Fruit fly (Drosophila melanogaster): ENCODE measurements around the gene CG31789.
A peak's percentile ranks its signal among the peaks of the same experiment; 100 is the strongest.

The CG31789 gene

DNA sequence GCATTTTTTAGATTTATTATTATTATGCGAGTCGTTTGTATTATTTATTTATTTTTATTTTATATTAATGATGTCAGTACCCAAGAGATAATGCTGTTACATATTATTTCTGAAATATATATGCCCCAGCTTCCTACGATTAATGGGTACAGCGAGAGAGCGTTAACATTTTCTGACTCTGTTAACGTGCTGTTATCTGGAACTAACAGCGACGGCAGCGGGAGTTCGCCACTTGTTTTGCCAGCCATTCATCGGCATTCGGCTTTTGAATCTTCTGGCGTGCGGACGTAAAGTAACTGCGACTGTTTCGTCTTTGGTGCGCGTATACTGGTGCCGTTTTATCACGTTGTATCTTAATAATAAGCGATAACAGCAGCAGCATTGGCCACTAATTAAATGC is 11.3 kb downstream of the CG31789 start, which contains the start of gene MESR3 (continued):
- peak; percentile 34 for TF ChIP-seq CG10209 (GFP tag; optimal IDR thresholded peaks at IDR 0.05)
- no peak for TF ChIP-seq eyg (GFP tag; optimal IDR thresholded peaks at IDR 0.05)
- no peak for TF ChIP-seq CG16863 (GFP tag; optimal IDR thresholded peaks at IDR 0.05)
- no peak for TF ChIP-seq Dip2 (GFP tag; IDR thresholded peaks at IDR 0.05)
- TF ChIP-seq stc (GFP tag; IDR thresholded peaks at IDR 0.05) = peak; percentile 82; the same call in 1 of the 2 replicates
- TF ChIP-seq CG30020 (tag; optimal IDR thresholded peaks at IDR 0.05) = peak; percentile 8
- peak; percentile 55 for TF ChIP-seq lilli (GFP tag; optimal IDR thresholded peaks at IDR 0.05)
- no peak for TF ChIP-seq CG7372 (GFP tag; IDR thresholded peaks at IDR 0.05)
- TF ChIP-seq pnt (GFP tag; optimal IDR thresholded peaks at IDR 0.05) = no peak
- no peak for TF ChIP-seq cad (GFP tag; optimal IDR thresholded peaks at IDR 0.05)
- TF ChIP-seq CG18619 (GFP tag; optimal IDR thresholded peaks at IDR 0.05) = peak; percentile 70
- TF ChIP-seq CG17359 (tag; optimal IDR thresholded peaks at IDR 0.05) = peak; percentile 88
- TF ChIP-seq yki (optimal IDR thresholded peaks at IDR 0.05) = no peak
- no peak for TF ChIP-seq vfl (GFP tag; optimal IDR thresholded peaks at IDR 0.05)
- TF ChIP-seq CG17829 (tag; optimal IDR thresholded peaks at IDR 0.05) = peak; percentile 89
- no peak for TF ChIP-seq CG12155 (GFP tag; optimal IDR thresholded peaks at IDR 0.05)
- peak; percentile 77 for TF ChIP-seq ranshi (GFP tag; IDR thresholded peaks at IDR 0.05)
- peak; percentile 39 for TF ChIP-seq CG8359 (GFP tag; optimal IDR thresholded peaks at IDR 0.05; ENCODE audit: borderline replicate concordance)
- peak; percentile 60 for TF ChIP-seq CG2875 (GFP tag; optimal IDR thresholded peaks at IDR 0.05)
- no peak for TF ChIP-seq CHES-1-like (GFP tag; optimal IDR thresholded peaks at IDR 0.05)
- TF ChIP-seq usp (GFP tag; optimal IDR thresholded peaks at IDR 0.05) = no peak
- TF ChIP-seq dmrt11E (tag; optimal IDR thresholded peaks at IDR 0.05) = peak; percentile 34
- peak; percentile 57 for TF ChIP-seq bcd (GFP tag; optimal IDR thresholded peaks at IDR 0.05)
- TF ChIP-seq ro (GFP tag; IDR thresholded peaks at IDR 0.05) = no peak
- TF ChIP-seq Elba2 (GFP tag; optimal IDR thresholded peaks at IDR 0.05) = no peak
- TF ChIP-seq aop (GFP tag; IDR thresholded peaks at IDR 0.05) = no peak
- TF ChIP-seq Opbp (GFP tag; IDR thresholded peaks at IDR 0.05; ENCODE audit: partially characterized antibody) = 0 out of 3 replicates have a peak, but pooled peaks have one; percentile 46
- TF ChIP-seq E2f1 (GFP tag; IDR thresholded peaks at IDR 0.05) = peak; percentile 84
- TF ChIP-seq Tbp (GFP tag; optimal IDR thresholded peaks at IDR 0.05) = no peak
- peak; percentile 47 for TF ChIP-seq CG10543 (GFP tag; optimal IDR thresholded peaks at IDR 0.05)
- peak; percentile 44 for TF ChIP-seq HHEX (GFP tag; optimal IDR thresholded peaks at IDR 0.05)
- no peak for TF ChIP-seq CG8478 (optimal IDR thresholded peaks at IDR 0.05)
- TF ChIP-seq dpn (GFP tag; optimal IDR thresholded peaks at IDR 0.05) = peak; percentile 8 to 53
- TF ChIP-seq pan (optimal IDR thresholded peaks at IDR 0.05) = peak in 1 of 2 experiments; percentile 50
- peak in 1 of 2 experiments; percentile 83 for TF ChIP-seq pan (GFP tag; optimal IDR thresholded peaks at IDR 0.05 in 1 of 2, IDR thresholded peaks at IDR 0.05 in 1 of 2)
- peak; percentile 82 for TF ChIP-seq CG7839 (tag; optimal IDR thresholded peaks at IDR 0.05)
- peak; percentile 56 for TF ChIP-seq CG12391 (tag; optimal IDR thresholded peaks at IDR 0.05)
- TF ChIP-seq CG17361 (GFP tag; IDR thresholded peaks at IDR 0.05) = peak; percentile 88
- TF ChIP-seq sima (GFP tag; optimal IDR thresholded peaks at IDR 0.05) = no peak
- TF ChIP-seq CG13894 (tag; optimal IDR thresholded peaks at IDR 0.05) = peak; percentile 74
- peak; percentile 83 for TF ChIP-seq sens (GFP tag)
- TF ChIP-seq schlank (tag; optimal IDR thresholded peaks at IDR 0.05) = peak; percentile 17
- peak; percentile 30; the same call in 2 of the 3 replicates for TF ChIP-seq CG14050 (GFP tag; IDR thresholded peaks at IDR 0.05)
- TF ChIP-seq CG2120 (GFP tag; optimal IDR thresholded peaks at IDR 0.05) = peak; percentile 40
- TF ChIP-seq Atf6 (GFP tag; IDR thresholded peaks at IDR 0.05) = peak; percentile 75
- no peak for TF ChIP-seq Camta (GFP tag; optimal IDR thresholded peaks at IDR 0.05)
- no peak for TF ChIP-seq CG3163 (GFP tag; optimal IDR thresholded peaks at IDR 0.05)
- TF ChIP-seq CG7786 (GFP tag; optimal IDR thresholded peaks at IDR 0.05) = no peak
- TF ChIP-seq gcm2 (GFP tag; optimal IDR thresholded peaks at IDR 0.05) = no peak
- TF ChIP-seq mld (GFP tag; IDR thresholded peaks at IDR 0.05; ENCODE audit: partially characterized antibody) = no peak
- TF ChIP-seq odd (GFP tag; optimal IDR thresholded peaks at IDR 0.05) = peak; percentile 51
- peak; percentile 58 for TF ChIP-seq CG7271 (tag; optimal IDR thresholded peaks at IDR 0.05)
- no peak; the same call in 1 of the 2 replicates for TF ChIP-seq Ravus (GFP tag; IDR thresholded peaks at IDR 0.05)
